Fruit fly (Drosophila melanogaster) whole organism, prepupa: ENCODE results near the gene CG18131.

Experiments
- CG6163 ChIP-seq: fragments of 200-800 bp; sonication (Bioruptor generic); IDR thresholded peaks from 3 replicates; pipeline ENCODE4 v1.3.6; 2022; ENCODE audit warnings: missing biosample characterization, missing genetic modification characterization
- Hr38 ChIP-seq: sonication (Bioruptor generic); optimal IDR thresholded peaks from 2 replicates; lab custom pipeline; 2016; ENCODE audit warnings: missing biosample characterization, missing genetic modification characterization
- Hr39 ChIP-seq: fragments of 200-800 bp; sonication (Bioruptor generic); optimal IDR thresholded peaks from 2 replicates; lab custom pipeline; 2016; ENCODE audit warnings: missing biosample characterization, missing genetic modification characterization
- Hr4 ChIP-seq: fragments of 200-800 bp; sonication (Bioruptor generic); optimal IDR thresholded peaks from 3 replicates; lab custom pipeline; 2016; ENCODE audit warnings: missing biosample characterization, missing genetic modification characterization
- OdsH ChIP-seq: fragments of 200-800 bp; sonication (Bioruptor generic); optimal IDR thresholded peaks from 3 replicates; lab custom pipeline; 2016; ENCODE audit warnings: missing biosample characterization, missing genetic modification characterization
- acj6 ChIP-seq: fragments of 200-800 bp; sonication (Bioruptor generic); optimal IDR thresholded peaks from 3 replicates; lab custom pipeline; 2016; ENCODE audit warnings: missing biosample characterization, missing genetic modification characterization
- dac ChIP-seq: fragments of 200-800 bp; sonication (Bioruptor generic); optimal IDR thresholded peaks from 2 replicates; lab custom pipeline; 2017; ENCODE audit warnings: missing biosample characterization, mild to moderate bottlenecking, missing genetic modification characterization
- svp ChIP-seq: fragments of 200-800 bp; sonication (Bioruptor generic); peaks from one replicate; lab custom pipeline; 2016; ENCODE audit warnings: missing biosample characterization, missing genetic modification characterization

- no peak for TF ChIP-seq svp (GFP tag; lab: Kevin White, UChicago)
- no peak for TF ChIP-seq OdsH (GFP tag; lab: Kevin White, UChicago)
- no peak for TF ChIP-seq dac (GFP tag; lab: Kevin White, UChicago)
- no peak for TF ChIP-seq Hr4 (GFP tag; lab: Kevin White, UChicago)
- TF ChIP-seq acj6 (GFP tag; lab: Kevin White, UChicago): no peak
- TF ChIP-seq Hr38 (GFP tag; lab: Kevin White, UChicago): no peak
- TF ChIP-seq Hr39: no peak
- no peak for TF ChIP-seq CG6163 (GFP tag; lab: Robert Waterston, UW)
Measured at dm6 chr2L:1504288-1504687, 3.9 kb upstream of the CG18131 start.
